Fruit fly (Drosophila melanogaster) whole organism, pupa: Measurements from ENCODE around the gene Sys1.
A peak's percentile ranks its signal among the peaks of the same experiment; 100 is the strongest.

ENCODE experiments used
- CG10348 ChIP-seq: fragments of 200-800 bp; sonication (Bioruptor generic); IDR thresholded peaks from 2 replicates; pipeline ENCODE4 v1.3.6; 2022; ENCODE audit warnings: missing biosample characterization, missing genetic modification characterization
- CG12605 ChIP-seq: fragments of 200-800 bp; sonication (Bioruptor generic); IDR thresholded peaks from 2 replicates; pipeline ENCODE4 v1.3.6; 2022; ENCODE audit warnings: missing biosample characterization, missing genetic modification characterization
- CG13204 ChIP-seq: fragments of 200-800 bp; sonication (Bioruptor generic); optimal IDR thresholded peaks from 2 replicates; lab custom pipeline; 2018; ENCODE audit warnings: missing biosample characterization, mild to moderate bottlenecking, missing genetic modification characterization, moderate library complexity
- CG14655 ChIP-seq: fragments of 200-800 bp; sonication (Bioruptor generic); optimal IDR thresholded peaks from 3 replicates; lab custom pipeline; 2017; ENCODE audit warnings: mild to moderate bottlenecking, missing biosample characterization, missing genetic modification reagents, missing genetic modification characterization
- CG15710 ChIP-seq: fragments of 200-800 bp; sonication (Bioruptor generic); optimal IDR thresholded peaks from 2 replicates; lab custom pipeline; 2018; ENCODE audit warnings: missing biosample characterization, mild to moderate bottlenecking, missing genetic modification characterization, moderate library complexity
- CG17806 ChIP-seq: fragments of 200-800 bp; sonication (Bioruptor generic); optimal IDR thresholded peaks from 2 replicates; lab custom pipeline; 2018; ENCODE audit warnings: missing biosample characterization, mild to moderate bottlenecking, missing genetic modification characterization, moderate library complexity
- CG32121 ChIP-seq: fragments of 200-800 bp; sonication (Bioruptor generic); IDR thresholded peaks from 2 replicates; pipeline ENCODE4 v1.3.6; 2022; ENCODE audit warnings: missing biosample characterization, missing genetic modification characterization
- CG34367 ChIP-seq: fragments of 200-800 bp; sonication (Bioruptor generic); optimal IDR thresholded peaks from 2 replicates; lab custom pipeline; 2018; ENCODE audit warnings: missing biosample characterization, mild to moderate bottlenecking, missing genetic modification characterization
- CG4496 ChIP-seq: fragments of 200-800 bp; sonication (Bioruptor generic); IDR thresholded peaks from 3 replicates; pipeline ENCODE4 v1.3.6; 2022; ENCODE audit warnings: missing biosample characterization, missing genetic modification characterization
- CG8159 ChIP-seq: fragments of 200-800 bp; sonication (Bioruptor generic); optimal IDR thresholded peaks from 3 replicates; lab custom pipeline; 2018; ENCODE audit warnings: missing biosample characterization, mild to moderate bottlenecking, missing genetic modification characterization, moderate library complexity
- CG8301 ChIP-seq: fragments of 200-800 bp; sonication (Bioruptor generic); optimal IDR thresholded peaks from 2 replicates; lab custom pipeline; 2018; ENCODE audit warnings: missing biosample characterization, mild to moderate bottlenecking, missing genetic modification characterization
- CG9948 ChIP-seq: fragments of 200-800 bp; sonication (Bioruptor generic); optimal IDR thresholded peaks from 2 replicates; lab custom pipeline; 2018; ENCODE audit warnings: missing biosample characterization, mild to moderate bottlenecking, missing genetic modification characterization, moderate library complexity
- D1 ChIP-seq: fragments of 200-800 bp; sonication (Bioruptor generic); optimal IDR thresholded peaks from 2 replicates; lab custom pipeline; 2018; ENCODE audit warnings: missing biosample characterization, mild to moderate bottlenecking, missing genetic modification characterization, moderate library complexity
- EcR ChIP-seq: fragments of 200-800 bp; sonication (Bioruptor generic); optimal IDR thresholded peaks from 3 replicates; lab custom pipeline; 2019; ENCODE audit warnings: missing biosample characterization, missing genetic modification characterization, mild to moderate bottlenecking, moderate library complexity, missing genetic modification reagents
- Ets98B ChIP-seq: fragments of 200-800 bp; sonication (Bioruptor generic); IDR thresholded peaks from 2 replicates; pipeline ENCODE4 v1.3.6; 2022; ENCODE audit warnings: missing biosample characterization, missing genetic modification characterization
- Pif1A ChIP-seq: fragments of 200-800 bp; sonication (Bioruptor generic); optimal IDR thresholded peaks from 3 replicates; lab custom pipeline; 2016; ENCODE audit warnings: missing biosample characterization, missing genetic modification characterization
- Pif1B ChIP-seq: fragments of 200-800 bp; sonication (Bioruptor generic); optimal IDR thresholded peaks from 3 replicates; lab custom pipeline; 2016; ENCODE audit warnings: missing biosample characterization, missing genetic modification characterization
- Snoo ChIP-seq: fragments of 200-800 bp; sonication (Bioruptor generic); optimal IDR thresholded peaks from 3 replicates; lab custom pipeline; 2017; ENCODE audit warnings: missing biosample characterization, mild to moderate bottlenecking, missing genetic modification characterization, inconsistent platforms
- fd96Ca ChIP-seq: fragments of 200-800 bp; sonication (Bioruptor generic); IDR thresholded peaks from 3 replicates; pipeline ENCODE4 v1.3.6; 2022; ENCODE audit warnings: missing biosample characterization, missing genetic modification characterization
- gl ChIP-seq: fragments of 200-800 bp; sonication (Bioruptor generic); optimal IDR thresholded peaks from 2 replicates; lab custom pipeline; 2018; ENCODE audit warnings: missing biosample characterization, mild to moderate bottlenecking, missing genetic modification characterization
- rn ChIP-seq: fragments of 200-800 bp; sonication (Bioruptor generic); IDR thresholded peaks from 2 replicates; pipeline ENCODE4 v1.3.6; 2022; ENCODE audit warnings: missing biosample characterization, missing genetic modification characterization

Gene Sys1

DNA sequence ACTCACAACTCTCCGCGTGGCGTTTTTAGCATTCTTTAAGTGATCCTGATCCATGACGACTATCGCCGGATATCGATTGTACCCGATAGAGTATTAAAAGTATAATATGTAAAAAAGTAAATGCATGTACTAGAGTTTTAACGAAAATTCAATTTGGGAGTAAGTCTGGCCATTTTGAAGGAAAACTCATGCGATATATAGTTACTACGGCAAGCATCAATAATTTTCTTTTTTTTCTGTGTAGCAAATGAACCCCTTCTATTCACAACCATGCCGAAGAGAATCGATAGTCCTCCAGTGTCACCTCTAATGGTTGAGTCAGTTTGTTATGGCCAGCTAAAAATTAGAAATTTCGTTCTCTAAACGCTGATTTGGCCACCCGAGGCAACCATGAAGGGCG lies at the start of gene Sys1, which contains the start of gene Dhod:
TSS of gene Sys1 (plus strand) at position 91 of the 400 bp plus-strand sequence.
TSS of gene Dhod (minus strand) at position 186 of the 400 bp plus-strand sequence.
- peak; percentile 65 for TF ChIP-seq Pif1B (GFP tag; lab: Kevin White, UChicago)
- TF ChIP-seq Pif1A (GFP tag; lab: Kevin White, UChicago): peak; percentile 83
- peak; percentile 50 for TF ChIP-seq CG8301
- TF ChIP-seq CG13204 (GFP tag; lab: Kevin White, UChicago): no peak
- TF ChIP-seq Snoo (tag; lab: Kevin White, UChicago): peak; percentile 33
- peak; percentile 25 for TF ChIP-seq CG9948 (tag; lab: Kevin White, UChicago)
- TF ChIP-seq CG32121: peak; percentile 70
- peak; percentile 59; the same call in 1 of the 2 replicates for TF ChIP-seq rn
- no peak; the same call in 1 of the 2 replicates for TF ChIP-seq CG12605
- TF ChIP-seq CG8159: peak; percentile 38
- no peak for TF ChIP-seq EcR (GFP tag; lab: Kevin White, UChicago)
- peak; percentile 91 for TF ChIP-seq CG4496 (GFP tag; lab: Robert Waterston, UW)
- peak; percentile 61 for TF ChIP-seq CG17806 (tag; lab: Kevin White, UChicago)
- peak; percentile 54 for TF ChIP-seq CG14655 (GFP tag; lab: Kevin White, UChicago)
- no peak for TF ChIP-seq CG34367
- TF ChIP-seq CG15710 (tag; lab: Kevin White, UChicago): peak; percentile 53
- TF ChIP-seq CG10348 (GFP tag; lab: Robert Waterston, UW): no peak
- TF ChIP-seq fd96Ca: peak; percentile 69; the same call in 2 of the 3 replicates
- no peak for TF ChIP-seq D1 (tag; lab: Kevin White, UChicago)
- TF ChIP-seq Ets98B: peak; percentile 70
- no peak for TF ChIP-seq gl (tag; lab: Kevin White, UChicago)

DNA sequence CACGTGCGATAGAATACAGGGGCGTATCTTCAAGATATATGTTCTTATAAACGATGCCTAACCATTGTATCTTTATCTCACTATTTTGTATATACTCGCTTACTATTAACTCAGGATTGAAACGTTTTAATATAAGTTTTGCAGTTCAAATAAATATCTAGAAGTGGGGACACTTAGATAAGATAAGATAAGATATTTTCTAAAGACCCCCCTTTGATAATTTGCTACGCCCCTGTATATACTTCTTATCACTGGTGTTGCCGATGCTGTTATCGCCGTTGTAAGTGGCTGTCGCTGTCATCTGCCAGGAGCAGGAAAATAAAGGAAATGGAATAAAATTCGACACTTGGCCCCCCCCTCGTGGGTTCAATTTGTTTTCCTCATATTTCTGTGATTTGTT lies 36.5 kb upstream of the Sys1 start:
- TF ChIP-seq Snoo (tag; lab: Kevin White, UChicago) (no peak), CG17806 (tag; lab: Kevin White, UChicago) (no peak), CG8159 (no peak), Pif1A (GFP tag; lab: Kevin White, UChicago) (no peak), CG8301 (no peak), CG4496 (GFP tag; lab: Robert Waterston, UW) (no peak), CG13204 (GFP tag; lab: Kevin White, UChicago) (no peak), CG15710 (tag; lab: Kevin White, UChicago) (no peak), CG10348 (GFP tag; lab: Robert Waterston, UW) (no peak), CG9948 (tag; lab: Kevin White, UChicago) (no peak), EcR (GFP tag; lab: Kevin White, UChicago) (no peak), Ets98B (no peak), CG12605 (no peak), CG14655 (GFP tag; lab: Kevin White, UChicago) (no peak), fd96Ca (no peak), CG32121 (no peak)

DNA sequence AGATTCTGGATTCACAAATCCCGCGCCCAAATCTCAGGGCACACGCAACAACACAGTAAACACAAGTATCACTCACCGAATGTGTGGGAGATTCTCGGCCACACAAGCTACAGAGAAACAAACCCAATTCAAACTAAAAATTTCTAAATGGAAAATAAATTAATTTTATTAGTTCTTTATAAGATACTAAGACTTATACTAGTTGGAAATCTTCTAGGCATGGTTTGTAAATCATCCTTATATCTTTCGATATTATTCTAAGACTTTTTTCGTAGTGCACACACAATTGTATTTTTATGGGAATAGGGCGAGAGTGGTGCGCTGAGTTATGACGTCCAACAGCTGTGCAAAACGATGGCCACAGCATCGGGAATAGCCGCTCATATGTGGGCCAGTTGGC lies 33.5 kb upstream of the Sys1 start:
- TF ChIP-seq D1 (tag; lab: Kevin White, UChicago) (no peak), Snoo (tag; lab: Kevin White, UChicago) (no peak), fd96Ca (no peak), Pif1A (GFP tag; lab: Kevin White, UChicago) (no peak), CG12605 (no peak), CG17806 (tag; lab: Kevin White, UChicago) (no peak), CG4496 (GFP tag; lab: Robert Waterston, UW) (no peak), CG8159 (no peak), CG13204 (GFP tag; lab: Kevin White, UChicago) (no peak), CG9948 (tag; lab: Kevin White, UChicago) (no peak), Pif1B (GFP tag; lab: Kevin White, UChicago) (no peak)

DNA sequence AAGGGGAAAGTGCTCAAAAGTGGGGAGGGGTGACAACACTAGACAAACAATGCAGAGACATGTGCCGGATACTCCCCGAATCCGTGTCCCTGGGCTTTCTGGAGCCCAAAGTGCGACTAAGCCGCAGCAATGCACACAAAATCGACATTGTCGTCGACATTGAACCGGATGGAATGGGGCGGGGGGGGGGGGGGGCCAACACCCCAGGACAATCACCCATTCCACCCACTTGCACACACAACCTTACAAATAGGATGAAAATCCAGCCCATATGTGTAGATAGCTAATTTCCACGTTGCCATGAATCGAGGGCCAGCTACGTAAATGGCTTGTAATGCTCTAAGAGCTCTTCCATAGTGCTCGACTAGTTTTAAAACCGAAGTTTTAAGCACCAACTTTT lies 31.9 kb upstream of the Sys1 start:
- no peak for TF ChIP-seq D1 (tag; lab: Kevin White, UChicago)
- TF ChIP-seq fd96Ca: no peak
- TF ChIP-seq CG12605: no peak
- TF ChIP-seq CG14655 (GFP tag; lab: Kevin White, UChicago): no peak
- no peak for TF ChIP-seq Ets98B
- no peak for TF ChIP-seq CG8301
- TF ChIP-seq CG34367: no peak
- no peak for TF ChIP-seq CG15710 (tag; lab: Kevin White, UChicago)
- no peak for TF ChIP-seq CG9948 (tag; lab: Kevin White, UChicago)
- no peak for TF ChIP-seq rn
- no peak for TF ChIP-seq Pif1A (GFP tag; lab: Kevin White, UChicago)
- TF ChIP-seq Snoo (tag; lab: Kevin White, UChicago): no peak
- no peak for TF ChIP-seq CG13204 (GFP tag; lab: Kevin White, UChicago)
- TF ChIP-seq CG4496 (GFP tag; lab: Robert Waterston, UW): no peak
- TF ChIP-seq CG8159: no peak
- no peak for TF ChIP-seq CG10348 (GFP tag; lab: Robert Waterston, UW)
- no peak for TF ChIP-seq gl (tag; lab: Kevin White, UChicago)
- no peak for TF ChIP-seq CG32121

DNA sequence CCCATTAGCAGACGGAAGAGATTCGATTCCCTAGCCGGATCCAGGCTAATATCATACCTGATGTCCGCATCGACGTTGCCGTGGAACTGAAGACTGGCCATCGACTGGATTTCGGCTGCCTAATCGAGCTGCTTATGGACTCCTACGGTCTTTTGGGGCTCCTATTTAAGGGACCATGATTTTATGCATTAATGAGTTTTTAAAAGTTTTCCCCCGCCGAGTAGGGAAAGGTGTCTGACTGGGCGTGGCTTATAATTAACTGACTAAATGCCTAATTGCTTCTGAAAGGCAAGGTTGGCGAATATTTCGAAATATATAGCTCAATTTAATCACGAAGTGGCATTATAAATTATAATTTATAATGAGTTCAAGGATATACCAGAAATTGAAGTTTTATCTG lies 16.8 kb upstream of the Sys1 start, which contains the start of gene Or85e:
TSS of gene Or85e (minus strand) at position 101 of the 400 bp plus-strand sequence.
- TF ChIP-seq CG15710 (tag; lab: Kevin White, UChicago) (no peak), CG8159 (no peak), Pif1A (GFP tag; lab: Kevin White, UChicago) (no peak), Snoo (tag; lab: Kevin White, UChicago) (no peak), CG8301 (no peak), CG14655 (GFP tag; lab: Kevin White, UChicago) (no peak), CG13204 (GFP tag; lab: Kevin White, UChicago) (no peak), fd96Ca (no peak), Pif1B (GFP tag; lab: Kevin White, UChicago) (no peak), Ets98B (no peak), EcR (GFP tag; lab: Kevin White, UChicago) (no peak), CG32121 (no peak)

DNA sequence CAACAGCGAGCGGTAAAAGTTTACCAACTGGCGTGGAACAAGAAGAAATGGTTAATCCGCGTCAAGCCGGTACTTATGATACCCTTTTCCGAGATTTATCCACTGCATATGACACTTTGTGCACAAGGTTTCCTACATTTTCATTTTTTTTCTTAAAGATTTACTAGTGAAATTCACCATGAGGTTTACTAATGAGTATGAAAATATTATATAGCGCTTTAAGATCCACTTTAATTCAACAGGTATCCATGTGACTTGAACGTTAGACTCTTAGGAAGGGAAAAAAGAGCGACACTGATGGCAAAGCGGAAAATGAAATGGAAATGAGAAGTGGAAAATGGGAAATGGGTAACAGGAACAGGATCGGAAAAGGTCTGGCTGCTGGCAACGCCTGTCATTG lies 14.0 kb upstream of the Sys1 start:
- no peak for TF ChIP-seq Pif1B (GFP tag; lab: Kevin White, UChicago)
- no peak for TF ChIP-seq CG4496 (GFP tag; lab: Robert Waterston, UW)
- TF ChIP-seq, all 21 proteins: peak for 0
